Worm (Caenorhabditis elegans): Measurements from ENCODE around the gene mam-3.

Gene mam-3

DNA sequence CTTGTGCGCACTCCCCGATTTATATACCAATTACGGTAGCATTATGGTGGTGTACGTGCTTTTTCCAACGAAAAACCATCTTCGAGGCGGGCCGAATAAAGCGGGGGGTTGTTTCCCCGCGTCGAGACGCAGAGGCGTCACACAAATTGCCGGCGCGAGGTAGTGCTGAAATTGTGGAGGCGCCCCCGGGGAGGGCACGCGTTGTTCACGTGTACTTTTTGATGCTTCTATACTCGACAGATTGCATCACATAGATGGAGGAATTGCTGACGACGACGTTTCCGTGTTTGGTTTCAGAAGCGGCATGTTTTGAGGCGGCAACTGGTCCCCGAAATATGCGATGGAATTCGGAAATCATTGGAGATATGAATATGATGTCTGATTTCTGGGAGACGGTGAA is 49.9 kb downstream of the mam-3 start:
- TF ChIP-seq ztf-28 (GFP tag; IDR thresholded peaks at IDR 0.05) (no peak), rcor-1 (GFP tag; IDR thresholded peaks at IDR 0.05) (peak; percentile 49), ztf-18 (tag; optimal IDR thresholded peaks at IDR 0.05) (peak; percentile 58), attf-5 (GFP tag; optimal IDR thresholded peaks at IDR 0.05) (peak; percentile 64), somi-1 (GFP tag; optimal IDR thresholded peaks at IDR 0.05) (peak; percentile 85), snpc-4 (GFP tag; optimal IDR thresholded peaks at IDR 0.05) (no peak), snpc-4 (tag; optimal IDR thresholded peaks at IDR 0.05) (peak in 3 of 4 experiments; percentile 30 to 51 (median 42)), cebp-2 (GFP tag; IDR thresholded peaks at IDR 0.05) (0 out of 2 replicates have a peak, but pooled peaks have one; percentile 6), chd-7 (tag; optimal IDR thresholded peaks at IDR 0.05) (peak; percentile 88), tbp1 (GFP tag; optimal IDR thresholded peaks at IDR 0.05) (peak; percentile 57), nfyb-1 (GFP tag; IDR thresholded peaks at IDR 0.05) (0 out of 2 replicates have a peak, but pooled peaks have one; percentile 51), hmg-1.2 (GFP tag; IDR thresholded peaks at IDR 0.05) (peak; percentile 89), ztf-3 (GFP tag; optimal IDR thresholded peaks at IDR 0.05) (peak; percentile 39), zfh-2 (GFP tag; conservative IDR thresholded peaks at IDR 0.05) (peak; percentile 97), egrh-3 (GFP tag; IDR thresholded peaks at IDR 0.05) (0 out of 2 replicates have a peak, but pooled peaks have one; percentile 27), cebp-1 (GFP tag; IDR thresholded peaks at IDR 0.05) (no peak), cebp-1 (tag; optimal IDR thresholded peaks at IDR 0.05) (peak; percentile 84), egl-44 (GFP tag; IDR thresholded peaks at IDR 0.05) (peak; percentile 58), akir-1 (GFP tag; optimal IDR thresholded peaks at IDR 0.05) (no peak), F33H1.4 (GFP tag; IDR thresholded peaks at IDR 0.05) (no peak), let-607 (tag; optimal IDR thresholded peaks at IDR 0.05) (peak in 1 of 2 experiments; percentile 49), mel-28 (tag; optimal IDR thresholded peaks at IDR 0.05; ENCODE audit: borderline replicate concordance) (no peak), lir-1 (GFP tag; conservative IDR thresholded peaks at IDR 0.05) (peak; percentile 44; the same call in 1 of the 2 replicates), sptf-2 (GFP tag; optimal IDR thresholded peaks at IDR 0.05) (no peak), repo-1 (tag; optimal IDR thresholded peaks at IDR 0.05) (peak; percentile 51), B0336.3 (GFP tag; IDR thresholded peaks at IDR 0.05) (peak; percentile 75), nhr-80 (tag; optimal IDR thresholded peaks at IDR 0.05) (peak; percentile 57), ceh-91 (GFP tag; IDR thresholded peaks at IDR 0.05) (no peak), madf-3 (GFP tag; IDR thresholded peaks at IDR 0.05) (0 out of 2 replicates have a peak, but pooled peaks have one; percentile 30), ceh-58 (GFP tag; IDR thresholded peaks at IDR 0.05) (no peak), C06A6.2 (GFP tag; conservative IDR thresholded peaks at IDR 0.05) (peak; percentile 77; the same call in 1 of the 2 replicates), sdz-38 (tag; optimal IDR thresholded peaks at IDR 0.05) (no peak), mcd-1 (GFP tag; IDR thresholded peaks at IDR 0.05) (peak; percentile 77), attf-6 (GFP tag; IDR thresholded peaks at IDR 0.05) (no peak), madf-10 (tag; optimal IDR thresholded peaks at IDR 0.05) (peak; percentile 33), lin-40 (tag; optimal IDR thresholded peaks at IDR 0.05) (peak; percentile 83), dpff-1 (tag; optimal IDR thresholded peaks at IDR 0.05) (no peak), aptf-2 (GFP tag; conservative IDR thresholded peaks at IDR 0.05) (no peak), dox-1 (GFP tag; IDR thresholded peaks at IDR 0.05) (peak; percentile 62; the same call in 1 of the 2 replicates), him-1 (tag; optimal IDR thresholded peaks at IDR 0.05) (no peak), lin-54 (GFP tag; optimal IDR thresholded peaks at IDR 0.05) (peak; percentile 44), ztf-6 (GFP tag; IDR thresholded peaks at IDR 0.05) (0 out of 2 replicates have a peak, but pooled peaks have one; percentile 74), pbrm-1 (GFP tag; IDR thresholded peaks at IDR 0.05) (peak; percentile 49; the same call in 1 of the 2 replicates), Y53F4B.3 (GFP tag; IDR thresholded peaks at IDR 0.05) (no peak), K11D2.4 (GFP tag; IDR thresholded peaks at IDR 0.05) (peak; percentile 64; the same call in 1 of the 2 replicates), dpl-1 (GFP tag; optimal IDR thresholded peaks at IDR 0.05) (no peak), C17E4.6 (GFP tag; IDR thresholded peaks at IDR 0.05) (peak; percentile 65; the same call in 1 of the 2 replicates), F22D6.2 (tag; optimal IDR thresholded peaks at IDR 0.05) (peak; percentile 19), ztf-22 (GFP tag; optimal IDR thresholded peaks at IDR 0.05) (peak; percentile 62)

Measured in whole organism, young adult.